Fruit fly (Drosophila melanogaster) whole organism, embryonic: ENCODE results near the gene Alg11.

Experiments used
- Aef1 ChIP-seq: fragments of 200-800 bp; sonication (Bioruptor generic); IDR thresholded peaks from 3 replicates; pipeline ENCODE4 v1.3.6; 2022; ENCODE audit warnings: missing biosample characterization, missing genetic modification characterization
- Atf-2 ChIP-seq: fragments of 200-800 bp; sonication (Bioruptor generic); optimal IDR thresholded peaks from 2 replicates; lab custom pipeline; 2016; ENCODE audit warnings: missing biosample characterization, missing genetic modification characterization
- BEAF-32 ChIP-seq: fragments of 200-800 bp; sonication (Bioruptor generic); optimal IDR thresholded peaks from 3 replicates; lab custom pipeline; 2017; ENCODE audit warnings: missing biosample characterization, missing genetic modification characterization, mild to moderate bottlenecking, moderate library complexity, missing genetic modification reagents
- CG10209 ChIP-seq: fragments of 200-800 bp; sonication (Bioruptor generic); optimal IDR thresholded peaks from 3 replicates; lab custom pipeline; 2017; ENCODE audit warnings: missing biosample characterization, mild to moderate bottlenecking, missing genetic modification characterization, missing genetic modification reagents
- CG10267 ChIP-seq: fragments of 200-800 bp; sonication (Bioruptor generic); optimal IDR thresholded peaks from 2 replicates; lab custom pipeline; 2018; ENCODE audit warnings: missing biosample characterization, mild to moderate bottlenecking, missing genetic modification characterization, moderate library complexity
- CG10321 ChIP-seq: fragments of 200-800 bp; sonication (Bioruptor generic); IDR thresholded peaks from 2 replicates; pipeline ENCODE4 v1.3.6; 2022; ENCODE audit warnings: missing biosample characterization, missing genetic modification characterization
- CG11093 ChIP-seq: fragments of 200-800 bp; sonication (Bioruptor generic); IDR thresholded peaks from 3 replicates; pipeline ENCODE4 v1.3.6; 2022; ENCODE audit warnings: missing biosample characterization, missing genetic modification characterization
- CG15269 ChIP-seq: fragments of 200-800 bp; sonication (Bioruptor generic); optimal IDR thresholded peaks from 2 replicates; lab custom pipeline; 2018; ENCODE audit warnings: missing biosample characterization, mild to moderate bottlenecking, missing genetic modification characterization, moderate library complexity
- CG1602 ChIP-seq: fragments of 200-800 bp; sonication (Bioruptor generic); optimal IDR thresholded peaks from 3 replicates; lab custom pipeline; 2016; ENCODE audit warnings: missing biosample characterization, missing genetic modification characterization
- CG1603 ChIP-seq: fragments of 200-800 bp; sonication (Bioruptor generic); optimal IDR thresholded peaks from 2 replicates; lab custom pipeline; 2019; ENCODE audit warnings: missing biosample characterization, mild to moderate bottlenecking, missing genetic modification characterization, moderate library complexity
- CG31224 ChIP-seq: fragments of 200-800 bp; sonication (Bioruptor generic); IDR thresholded peaks from 2 replicates; pipeline ENCODE4 v1.3.6; 2022; ENCODE audit warnings: missing biosample characterization, missing genetic modification characterization
- CG31365 ChIP-seq: fragments of 200-800 bp; sonication (Bioruptor generic); optimal IDR thresholded peaks from 2 replicates; lab custom pipeline; 2018; ENCODE audit warnings: missing biosample characterization, mild to moderate bottlenecking, missing genetic modification characterization
- CG3163 ChIP-seq: fragments of 200-800 bp; sonication (Bioruptor generic); optimal IDR thresholded peaks from 3 replicates; lab custom pipeline; 2016; ENCODE audit warnings: missing biosample characterization, missing genetic modification characterization
- CG33557 ChIP-seq: fragments of 200-800 bp; sonication (Bioruptor generic); optimal IDR thresholded peaks from 2 replicates; lab custom pipeline; 2019; ENCODE audit warnings: missing biosample characterization, mild to moderate bottlenecking, missing genetic modification characterization, moderate library complexity
- CG34376 ChIP-seq: fragments of 200-800 bp; sonication (Bioruptor generic); optimal IDR thresholded peaks from 2 replicates; lab custom pipeline; 2018; ENCODE audit warnings: missing biosample characterization, mild to moderate bottlenecking, missing genetic modification characterization
- CG34422 ChIP-seq: fragments of 200-800 bp; sonication (Bioruptor generic); IDR thresholded peaks from 3 replicates; pipeline ENCODE4 v1.3.6; 2022; ENCODE audit warnings: missing biosample characterization, missing genetic modification characterization
- CG3726 ChIP-seq: fragments of 200-800 bp; sonication (Bioruptor generic); IDR thresholded peaks from 3 replicates; pipeline ENCODE4, ENCODE4 v1.3.6; 2022; ENCODE audit warnings: missing biosample characterization, missing genetic modification characterization
- CG3995 ChIP-seq: fragments of 200-800 bp; sonication (Bioruptor generic); optimal IDR thresholded peaks from 3 replicates; lab custom pipeline; 2016; ENCODE audit warnings: missing biosample characterization, missing genetic modification characterization
- CG4820 ChIP-seq: fragments of 200-800 bp; sonication (Bioruptor generic); optimal IDR thresholded peaks from 3 replicates; lab custom pipeline; 2016; ENCODE audit warnings: missing biosample characterization, missing genetic modification characterization
- CG5953 ChIP-seq: fragments of 200-800 bp; sonication (Bioruptor generic); IDR thresholded peaks from 2 replicates; pipeline ENCODE4 v1.3.6; 2022; ENCODE audit warnings: missing biosample characterization, missing genetic modification characterization
- CG7357 ChIP-seq: fragments of 200-800 bp; sonication (Bioruptor generic); IDR thresholded peaks from 3 replicates; pipeline ENCODE4 v1.3.6; 2022; ENCODE audit warnings: missing biosample characterization, missing genetic modification characterization
- CG8924 ChIP-seq: fragments of 200-800 bp; optimal IDR thresholded peaks from 3 replicates; lab custom pipeline; 2019; ENCODE audit warnings: missing biosample characterization, mild to moderate bottlenecking, missing genetic modification characterization, moderate library complexity
- CG9437 ChIP-seq: fragments of 200-800 bp; sonication (Bioruptor generic); optimal IDR thresholded peaks from 2 replicates; lab custom pipeline; 2018; ENCODE audit warnings: missing biosample characterization, mild to moderate bottlenecking, missing genetic modification characterization
- Doc3 ChIP-seq: fragments of 200-800 bp; sonication (Bioruptor generic); IDR thresholded peaks from 3 replicates; pipeline ENCODE4 v1.3.6; 2022; ENCODE audit warnings: missing biosample characterization, missing genetic modification characterization; ENCODE audit not compliant: partially characterized antibody
- ERR ChIP-seq: fragments of 200-800 bp; sonication (Bioruptor generic); optimal IDR thresholded peaks from 2 replicates; lab custom pipeline; 2016; ENCODE audit warnings: missing biosample characterization, missing genetic modification characterization
- HLH3B ChIP-seq: fragments of 200-800 bp; sonication (Bioruptor generic); IDR thresholded peaks from 2 replicates; pipeline ENCODE4 v1.3.6; 2022; ENCODE audit warnings: missing biosample characterization, missing genetic modification characterization
- Meics ChIP-seq: fragments of 200-800 bp; sonication (Bioruptor generic); optimal IDR thresholded peaks from 2 replicates; lab custom pipeline; 2017; ENCODE audit warnings: missing biosample characterization, mild to moderate bottlenecking, missing genetic modification characterization
- Opbp ChIP-seq: fragments of 200-800 bp; sonication (Bioruptor generic); IDR thresholded peaks from 3 replicates; pipeline ENCODE4 v1.3.6; 2022; ENCODE audit warnings: missing biosample characterization, missing genetic modification characterization; ENCODE audit not compliant: partially characterized antibody
- Poxn ChIP-seq: fragments of 200-800 bp; sonication (Bioruptor generic); IDR thresholded peaks from 2 replicates; pipeline ENCODE4 v1.3.6; 2022; ENCODE audit warnings: missing biosample characterization, missing genetic modification characterization
- Sin3A ChIP-seq: fragments of >200 bp; optimal IDR thresholded peaks from 2 replicates; lab custom pipeline; 2018
- abd-A ChIP-seq: fragments of 200-800 bp; sonication (Bioruptor generic); optimal IDR thresholded peaks from 3 replicates; lab custom pipeline; 2019; ENCODE audit warnings: missing biosample characterization, mild to moderate bottlenecking, missing genetic modification characterization, moderate library complexity
- ara ChIP-seq: fragments of 200-800 bp; sonication (Bioruptor generic); IDR thresholded peaks from 2 replicates; pipeline ENCODE4 v1.3.6; 2022; ENCODE audit warnings: missing biosample characterization, missing genetic modification characterization
- cwo ChIP-seq: fragments of 200-800 bp; sonication (Bioruptor generic); optimal IDR thresholded peaks from 3 replicates; lab custom pipeline; 2017; ENCODE audit warnings: missing biosample characterization, missing genetic modification characterization, mild to moderate bottlenecking, moderate library complexity, missing genetic modification reagents
- dan ChIP-seq: fragments of 200-800 bp; sonication (Bioruptor generic); IDR thresholded peaks from 2 replicates; pipeline ENCODE4 v1.3.6; 2022; ENCODE audit warnings: missing biosample characterization, missing genetic modification characterization
- exex ChIP-seq: fragments of 200-800 bp; sonication (Bioruptor generic); optimal IDR thresholded peaks from 4 replicates; lab custom pipeline; 2018; ENCODE audit warnings: missing biosample characterization, mild to moderate bottlenecking, missing genetic modification characterization, moderate library complexity
- gfzf ChIP-seq: fragments of 200-800 bp; sonication (Bioruptor generic); optimal IDR thresholded peaks from 2 replicates; lab custom pipeline; 2016; ENCODE audit warnings: missing biosample characterization, mild to moderate bottlenecking, missing genetic modification characterization, moderate library complexity
- mirr ChIP-seq: fragments of 200-800 bp; sonication (Bioruptor generic); optimal IDR thresholded peaks from 3 replicates; lab custom pipeline; 2018; ENCODE audit warnings: missing biosample characterization, mild to moderate bottlenecking, missing genetic modification characterization
- nmo ChIP-seq: fragments of 200-800 bp; sonication (Bioruptor generic); optimal IDR thresholded peaks from 2 replicates; lab custom pipeline; 2018; ENCODE audit warnings: missing biosample characterization, mild to moderate bottlenecking, missing genetic modification characterization, moderate library complexity
- pzg ChIP-seq: fragments of 200-800 bp; sonication (Bioruptor generic); optimal IDR thresholded peaks from 3 replicates; lab custom pipeline; 2018; ENCODE audit warnings: missing biosample characterization, mild to moderate bottlenecking, missing genetic modification characterization, moderate library complexity
- sd ChIP-seq: fragments of 200-800 bp; sonication (Bioruptor generic); optimal IDR thresholded peaks from 3 replicates; lab custom pipeline; 2018; ENCODE audit warnings: missing biosample characterization, mild to moderate bottlenecking, missing genetic modification characterization, moderate library complexity
- sens ChIP-seq: fragments of 200-800 bp; sonication (Bioruptor generic); peaks from one replicate; lab custom pipeline; 2016; ENCODE audit warnings: missing biosample characterization, missing genetic modification characterization
- sisA ChIP-seq: fragments of 200-800 bp; sonication (Bioruptor generic); IDR thresholded peaks from 2 replicates; pipeline ENCODE4 v1.3.6; 2022; ENCODE audit warnings: missing biosample characterization, missing genetic modification characterization
- sug ChIP-seq: fragments of 200-800 bp; optimal IDR thresholded peaks from 2 replicates; lab custom pipeline; 2019; ENCODE audit warnings: missing biosample characterization, mild to moderate bottlenecking, missing genetic modification characterization, moderate library complexity
- vnd ChIP-seq: fragments of 200-800 bp; sonication (Bioruptor generic); IDR thresholded peaks from 3 replicates; pipeline ENCODE4 v1.3.6; 2022; ENCODE audit warnings: missing biosample characterization, missing genetic modification characterization; ENCODE audit not compliant: partially characterized antibody
- yki ChIP-seq: fragments of >200 bp; optimal IDR thresholded peaks from 3 replicates; lab custom pipeline; 2018

Alg11 gene

dm6 chr3L:21635208-21635607 lies 9.6 kb downstream of the Alg11 start, which contains the start of gene ORMDL (continued):
- TF ChIP-seq CG10209 (GFP tag; lab: Kevin White, UChicago) (no peak), Doc3 (GFP tag; lab: Robert Waterston, UW) (no peak), CG31365 (no peak), gfzf (GFP tag; lab: Kevin White, UChicago) (peak; percentile 55), CG3726 (GFP tag; lab: Robert Waterston, UW) (no peak), sisA (GFP tag; lab: Robert Waterston, UW) (no peak), abd-A (tag; lab: Kevin White, UChicago) (no peak), Sin3A (lab: Kevin White, UChicago) (peak; percentile 4), yki (lab: Kevin White, UChicago) (no peak), CG4820 (GFP tag; lab: Kevin White, UChicago) (no peak), BEAF-32 (peak; percentile 38), ara (no peak), pzg (GFP tag; lab: Kevin White, UChicago) (peak; percentile 28), Aef1 (no peak), nmo (GFP tag; lab: Kevin White, UChicago) (peak; percentile 1), dan (GFP tag; lab: Robert Waterston, UW) (no peak), Opbp (GFP tag; lab: Robert Waterston, UW) (peak; percentile 15; the same call in 1 of the 3 replicates), CG15269 (tag; lab: Kevin White, UChicago) (no peak), CG34422 (GFP tag; lab: Robert Waterston, UW) (peak; percentile 45; the same call in 1 of the 3 replicates), CG3163 (GFP tag; lab: Kevin White, UChicago) (no peak), CG10267 (tag; lab: Kevin White, UChicago) (no peak), CG5953 (GFP tag; lab: Robert Waterston, UW) (0 out of 2 replicates have a peak, but pooled peaks have one; percentile 5), HLH3B (no peak), CG1603 (tag; lab: Kevin White, UChicago) (no peak), CG8924 (tag; lab: Kevin White, UChicago) (no peak), CG1602 (GFP tag; lab: Kevin White, UChicago) (no peak), CG11093 (GFP tag; lab: Robert Waterston, UW) (no peak), CG3995 (GFP tag; lab: Kevin White, UChicago) (no peak)

dm6 chr3L:21636265-21636993 lies 10.8 kb downstream of the Alg11 start, which contains the start of gene CG32444:
CG32444 (plus strand) TSS chr3L:21636947.
- TF ChIP-seq CG9437 (GFP tag; lab: Kevin White, UChicago), result no peak
- no peak for TF ChIP-seq CG7357 (GFP tag; lab: Robert Waterston, UW)
- TF ChIP-seq CG33557 (GFP tag; lab: Kevin White, UChicago), result no peak
- TF ChIP-seq CG10321 (GFP tag; lab: Robert Waterston, UW), result no peak
- peak; percentile 11 for TF ChIP-seq cwo (GFP tag; lab: Kevin White, UChicago)
- TF ChIP-seq sug (tag; lab: Kevin White, UChicago), result peak; percentile 92
- peak; percentile 87 for TF ChIP-seq sd (tag; lab: Kevin White, UChicago)
- 0 out of 3 replicates have a peak, but pooled peaks have one; percentile 12 for TF ChIP-seq vnd (GFP tag; lab: Robert Waterston, UW)
- TF ChIP-seq CG31224 (GFP tag; lab: Robert Waterston, UW), result no peak
- peak; percentile 63 for TF ChIP-seq sens (GFP tag; lab: Kevin White, UChicago)
- peak; percentile 94 for TF ChIP-seq exex (tag; lab: Kevin White, UChicago)
- peak; percentile 78 for TF ChIP-seq CG34376
- TF ChIP-seq Meics, result peak; percentile 61
- TF ChIP-seq ERR (GFP tag; lab: Kevin White, UChicago), result peak; percentile 74
- 0 out of 2 replicates have a peak, but pooled peaks have one; percentile 4 for TF ChIP-seq Poxn (GFP tag; lab: Robert Waterston, UW)
- TF ChIP-seq Atf-2 (GFP tag; lab: Kevin White, UChicago), result no peak
- peak; percentile 21 for TF ChIP-seq mirr (GFP tag; lab: Kevin White, UChicago)
